Worm (Caenorhabditis elegans) whole organism, L2 larva: ENCODE data around the gene skn-1.

Experiments
- crh-2 ChIP-seq: sonication (generic microtip); optimal IDR thresholded peaks from 2 replicates; lab custom pipeline; 2017; ENCODE audit warnings: missing biosample characterization, missing genetic modification characterization
- gmeb-1 ChIP-seq: fragments of 150-350 bp; optimal IDR thresholded peaks from 2 replicates; lab custom pipeline; 2014; ENCODE audit warnings: missing biosample characterization, missing genetic modification characterization
- lin-11 ChIP-seq: fragments of 150-350 bp; sonication (generic microtip); optimal IDR thresholded peaks from 2 replicates; lab custom pipeline; 2014; ENCODE audit warnings: missing biosample characterization, missing genetic modification characterization, inconsistent platforms, mixed read lengths
- lin-39 ChIP-seq: fragments of 150-350 bp; optimal IDR thresholded peaks from 2 replicates; lab custom pipeline; 2014; ENCODE audit warnings: missing biosample characterization, missing genetic modification reagents, missing genetic modification characterization
- mab-5 ChIP-seq: fragments of 150-350 bp; optimal IDR thresholded peaks from 2 replicates; lab custom pipeline; 2014; ENCODE audit warnings: missing biosample characterization, missing genetic modification characterization
- nhr-77 ChIP-seq: fragments of 150-350 bp; optimal IDR thresholded peaks from 2 replicates; lab custom pipeline; 2014; ENCODE audit warnings: missing biosample characterization, missing genetic modification characterization
- unc-62 ChIP-seq: fragments of 150-350 bp; optimal IDR thresholded peaks from 2 replicates; lab custom pipeline; 2014; ENCODE audit warnings: missing biosample characterization, missing genetic modification reagents, missing genetic modification characterization

DNA sequence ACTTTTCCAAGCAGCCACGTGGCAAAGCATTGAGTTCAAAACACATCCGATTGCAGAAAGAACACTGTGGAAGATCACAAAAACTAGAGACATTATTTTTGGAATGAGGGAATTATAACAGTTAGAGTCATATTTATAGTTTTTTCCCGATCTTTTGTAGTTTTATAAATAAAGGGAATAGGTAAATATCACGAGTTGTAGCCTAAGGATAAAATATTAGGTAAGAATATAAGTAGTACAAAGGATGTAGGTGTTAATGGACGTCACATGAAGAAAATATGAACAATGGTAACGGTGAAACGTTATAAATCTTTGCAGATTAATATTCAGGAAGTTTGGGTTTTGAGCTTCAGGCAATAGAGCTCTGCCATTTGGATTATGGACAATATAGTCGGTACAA, 14.3 kb upstream of the skn-1 start, which contains the start of gene srd-5:
- TF ChIP-seq crh-2 (tag; lab: Kevin White, UChicago), result no peak
- TF ChIP-seq unc-62 (GFP tag; lab: Kevin White, UChicago), result no peak
- TF ChIP-seq nhr-77 (tag; lab: Kevin White, UChicago), result no peak
- no peak for TF ChIP-seq lin-11 (tag; lab: Kevin White, UChicago)
- no peak for TF ChIP-seq mab-5
- no peak for TF ChIP-seq lin-39 (tag; lab: Kevin White, UChicago)
- no peak for TF ChIP-seq gmeb-1 (tag; lab: Kevin White, UChicago)
